Worm (Caenorhabditis elegans): ENCODE results near the gene M02G9.4.
A peak's percentile ranks its signal among the peaks of the same experiment; 100 is the strongest.

The M02G9.4 gene

DNA sequence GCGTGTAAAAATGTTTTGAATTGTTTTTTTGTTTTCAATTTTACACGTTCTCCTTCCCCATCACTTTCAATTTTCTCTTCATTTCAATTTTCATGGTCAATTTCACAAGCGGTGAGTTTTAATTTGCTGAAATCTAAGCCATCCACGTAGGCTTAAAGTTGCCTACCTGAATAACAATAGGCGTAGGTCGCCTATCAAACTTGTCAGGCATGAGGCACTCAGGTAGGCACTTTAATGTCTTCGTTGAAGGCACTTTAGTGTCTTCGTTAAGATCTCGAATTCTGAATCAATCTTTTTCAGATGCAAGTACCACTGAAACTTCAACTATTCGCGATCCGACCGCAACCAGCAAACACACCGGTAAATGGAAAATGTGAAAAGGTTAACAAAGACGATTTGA, 7.8 kb upstream of the M02G9.4 start, which contains the start of gene ZK970.8:
Gene ZK970.8, plus strand, starts transcription at position 301 of the 400 bp plus-strand sequence.
- TF ChIP-seq daf-12 (tag; optimal IDR thresholded peaks at IDR 0.05) (no peak), unc-62 (GFP tag; optimal IDR thresholded peaks at IDR 0.05) (no peak), ceh-82 (tag; optimal IDR thresholded peaks at IDR 0.05) (no peak), elt-1 (tag; optimal IDR thresholded peaks at IDR 0.05) (no peak), fkh-2 (tag; optimal IDR thresholded peaks at IDR 0.05) (no peak), nhr-67 (tag; optimal IDR thresholded peaks at IDR 0.05) (no peak), sea-2 (GFP tag; optimal IDR thresholded peaks at IDR 0.05) (no peak), ceh-9 (tag; optimal IDR thresholded peaks at IDR 0.05) (no peak), unc-39 (tag; optimal IDR thresholded peaks at IDR 0.05) (no peak)

DNA sequence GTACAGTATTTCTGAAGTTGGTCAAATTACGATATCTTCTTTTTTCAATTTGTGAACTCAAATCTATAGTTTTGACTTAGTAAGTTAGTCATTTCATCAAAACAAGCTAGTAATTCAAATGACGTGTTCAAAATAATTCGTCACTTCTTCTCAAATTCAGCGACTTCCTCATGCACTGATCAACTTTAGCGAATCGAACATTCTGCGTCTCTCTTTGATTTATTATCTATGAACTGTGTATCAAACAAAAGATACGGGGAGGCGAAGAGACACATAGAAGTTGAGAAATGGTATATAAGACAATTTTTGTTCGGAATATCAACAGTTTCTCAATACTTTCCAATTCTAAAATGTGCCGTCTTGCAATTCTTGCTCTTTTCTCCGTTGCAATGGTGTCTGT, 5.1 kb upstream of the M02G9.4 start, which contains the start of gene srlf-34:
Gene srlf-34, plus strand, starts transcription at position 321 of the 400 bp plus-strand sequence.
- TF ChIP-seq jun-1 (tag; optimal IDR thresholded peaks at IDR 0.05): no peak
- TF ChIP-seq ama-1 (optimal IDR thresholded peaks at IDR 0.05): no peak
- TF ChIP-seq nhr-67 (tag; optimal IDR thresholded peaks at IDR 0.05): no peak
- no peak for TF ChIP-seq fkh-2 (tag; optimal IDR thresholded peaks at IDR 0.05)
- TF ChIP-seq nhr-25 (tag; optimal IDR thresholded peaks at IDR 0.05): peak; percentile 28
- TF ChIP-seq lin-39 (tag; optimal IDR thresholded peaks at IDR 0.05): no peak
- no peak for TF ChIP-seq nhr-76 (tag; optimal IDR thresholded peaks at IDR 0.05)
- no peak for TF ChIP-seq mml-1 (tag; optimal IDR thresholded peaks at IDR 0.05)

- TF ChIP-seq fkh-10 (GFP tag; optimal IDR thresholded peaks at IDR 0.05) (no peak), zag-1 (tag; optimal IDR thresholded peaks at IDR 0.05) (no peak), nhr-23 (tag; optimal IDR thresholded peaks at IDR 0.05) (no peak), fos-1 (tag; optimal IDR thresholded peaks at IDR 0.05) (no peak), snpc-4 (tag; optimal IDR thresholded peaks at IDR 0.05) (no peak), eor-1 (tag; optimal IDR thresholded peaks at IDR 0.05) (no peak), skn-1 (tag; optimal IDR thresholded peaks at IDR 0.05) (no peak), unc-39 (tag; optimal IDR thresholded peaks at IDR 0.05) (no peak), ama-1 (optimal IDR thresholded peaks at IDR 0.05) (no peak), fkh-2 (tag; optimal IDR thresholded peaks at IDR 0.05) (no peak), mdl-1 (tag; optimal IDR thresholded peaks at IDR 0.05) (no peak), lin-15B (tag; optimal IDR thresholded peaks at IDR 0.05) (no peak), ztf-4 (tag; optimal IDR thresholded peaks at IDR 0.05) (no peak), nhr-76 (tag; optimal IDR thresholded peaks at IDR 0.05) (no peak), ceh-28 (tag; optimal IDR thresholded peaks at IDR 0.05) (no peak)
Observed at ce11 chrII:10315252-10315651, 1.9 kb upstream of the M02G9.4 start, which contains the start of gene idpp-8. Gene idpp-8 (plus strand): TSS chrII:10315552.

- no peak for TF ChIP-seq pha-4 (tag; optimal IDR thresholded peaks at IDR 0.05)
- no peak for TF ChIP-seq egl-27 (tag; optimal IDR thresholded peaks at IDR 0.05)
- TF ChIP-seq ama-1 (optimal IDR thresholded peaks at IDR 0.05): no peak
- TF ChIP-seq elt-2 (tag; optimal IDR thresholded peaks at IDR 0.05): no peak
- TF ChIP-seq ztf-11 (tag; optimal IDR thresholded peaks at IDR 0.05): no peak
- TF ChIP-seq ceh-82 (tag; optimal IDR thresholded peaks at IDR 0.05): no peak
- TF ChIP-seq pqm-1 (tag; optimal IDR thresholded peaks at IDR 0.05): no peak
Observed at ce11 chrII:10316119-10316518, 988 bp upstream of the M02G9.4 start, which contains the start of gene gcy-5. Gene gcy-5 (minus strand): TSS chrII:10316219.

ce11 chrII:10321410-10321809, 4.3 kb downstream of the M02G9.4 start, which contains the start of gene idpp-4:
Gene idpp-4 (plus strand): TSS chrII:10321460.
- TF ChIP-seq nhr-67 (tag; optimal IDR thresholded peaks at IDR 0.05) (no peak), ceh-28 (tag; optimal IDR thresholded peaks at IDR 0.05) (no peak), ceh-9 (tag; optimal IDR thresholded peaks at IDR 0.05) (no peak), nhr-23 (tag; optimal IDR thresholded peaks at IDR 0.05) (no peak), nhr-28 (tag; optimal IDR thresholded peaks at IDR 0.05) (no peak), egl-5 (tag; optimal IDR thresholded peaks at IDR 0.05) (no peak), unc-62 (GFP tag; optimal IDR thresholded peaks at IDR 0.05) (no peak), nhr-11 (tag; optimal IDR thresholded peaks at IDR 0.05) (no peak), eor-1 (tag; optimal IDR thresholded peaks at IDR 0.05) (no peak), pha-4 (tag; optimal IDR thresholded peaks at IDR 0.05) (no peak), egl-27 (tag; optimal IDR thresholded peaks at IDR 0.05) (no peak), pqm-1 (tag; optimal IDR thresholded peaks at IDR 0.05) (no peak), fkh-2 (tag; optimal IDR thresholded peaks at IDR 0.05) (no peak), nhr-25 (tag; optimal IDR thresholded peaks at IDR 0.05) (no peak), elt-1 (tag; optimal IDR thresholded peaks at IDR 0.05) (no peak)
